Worm (Caenorhabditis elegans) whole organism, late embryonic: ENCODE data around the gene F14F7.5.

Experiments
- C08G9.2 ChIP-seq: sonication (generic microtip); optimal IDR thresholded peaks from 2 replicates; lab custom pipeline; 2016; ENCODE audit warnings: mild to moderate bottlenecking, missing genetic modification characterization, moderate library complexity, missing compliant biosample characterization
- ama-1 ChIP-seq: fragments of 150-350 bp; optimal IDR thresholded peaks from 2 replicates; lab custom pipeline; 2014
- ceh-31 ChIP-seq: sonication (generic microtip); optimal IDR thresholded peaks from 2 replicates; lab custom pipeline; 2016; ENCODE audit warnings: missing genetic modification characterization, missing compliant biosample characterization
- ceh-34 ChIP-seq: sonication (generic microtip); optimal IDR thresholded peaks from 2 replicates; lab custom pipeline; 2016; ENCODE audit warnings: mild to moderate bottlenecking, missing genetic modification characterization, missing compliant biosample characterization
- ceh-6 ChIP-seq: fragments of 200-800 bp; sonication (Bioruptor generic); optimal IDR thresholded peaks from 2 replicates; lab custom pipeline; 2018; ENCODE audit warnings: mild to moderate bottlenecking, missing genetic modification characterization, missing compliant biosample characterization
- elt-2 ChIP-seq: sonication (generic microtip); optimal IDR thresholded peaks from 2 replicates; lab custom pipeline; 2016; ENCODE audit warnings: missing genetic modification reagents, missing genetic modification characterization, missing compliant biosample characterization
- fkh-10 ChIP-seq: fragments of 150-350 bp; optimal IDR thresholded peaks from 2 replicates; lab custom pipeline; 2014; ENCODE audit warnings: missing biosample characterization, missing genetic modification reagents, missing genetic modification characterization
- hlh-8 ChIP-seq: sonication (generic microtip); optimal IDR thresholded peaks from 2 replicates; lab custom pipeline; 2016; ENCODE audit warnings: missing genotype, missing genetic modification characterization, missing compliant biosample characterization
- lin-11 ChIP-seq: fragments of 200-800 bp; sonication (Bioruptor generic); optimal IDR thresholded peaks from 2 replicates; lab custom pipeline; 2018; ENCODE audit warnings: mild to moderate bottlenecking, missing genetic modification characterization, missing compliant biosample characterization
- nhr-11 ChIP-seq: fragments of 150-350 bp; optimal IDR thresholded peaks from 2 replicates; lab custom pipeline; 2014; ENCODE audit warnings: missing biosample characterization, missing genetic modification characterization
- pag-3 ChIP-seq: sonication (generic microtip); optimal IDR thresholded peaks from 2 replicates; lab custom pipeline; 2016; ENCODE audit warnings: missing compliant biosample characterization, missing genetic modification characterization, borderline replicate concordance
- pha-4 ChIP-seq: fragments of 150-350 bp; optimal IDR thresholded peaks from 2 replicates; lab custom pipeline; 2018; ENCODE audit warnings: missing biosample characterization, missing genetic modification reagents, missing genetic modification characterization
- tbx-7 ChIP-seq: sonication (generic microtip); optimal IDR thresholded peaks from 2 replicates; lab custom pipeline; 2016; ENCODE audit warnings: missing genotype, missing genetic modification characterization, missing compliant biosample characterization

ce11 chrIII:13061734-13062133 is 29.9 kb downstream of the F14F7.5 start:
- TF ChIP-seq pha-4 (tag; lab: Kevin White, UChicago) (no peak), C08G9.2 (no peak), fkh-10 (no peak), ceh-34 (no peak), ceh-6 (GFP tag; lab: Kevin White, UChicago) (no peak), pag-3 (tag; lab: Kevin White, UChicago) (no peak), elt-2 (tag; lab: Kevin White, UChicago) (no peak), hlh-8 (tag; lab: Kevin White, UChicago) (no peak), ceh-31 (tag; lab: Kevin White, UChicago) (no peak), lin-11 (tag; lab: Kevin White, UChicago) (no peak), tbx-7 (tag; lab: Kevin White, UChicago) (no peak), nhr-11 (tag; lab: Kevin White, UChicago) (no peak), ama-1 (no peak)
